Fruit fly (Drosophila melanogaster) whole organism: ENCODE results near the gene CG12171.

Source experiments
- CG8478 ChIP-seq: fragments of >200 bp; optimal IDR thresholded peaks from 2 replicates; lab custom pipeline; 2018; ENCODE audit warnings: inconsistent platforms
- Dll ChIP-seq: fragments of >200 bp; optimal IDR thresholded peaks from 2 replicates; lab custom pipeline; 2017
- EcR ChIP-seq, 2 experiments: fragments of >200 bp; optimal IDR thresholded peaks; 2 replicates each; lab custom pipeline; 2017; ENCODE audit warnings: missing biosample characterization in 2 of 2, missing genetic modification characterization in 2 of 2, missing genetic modification reagents in 2 of 2
- pan ChIP-seq: fragments of >200 bp; optimal IDR thresholded peaks from 2 replicates; lab custom pipeline; 2017
- psq ChIP-seq: fragments of >200 bp; optimal IDR thresholded peaks from 2 replicates; lab custom pipeline; 2017

DNA sequence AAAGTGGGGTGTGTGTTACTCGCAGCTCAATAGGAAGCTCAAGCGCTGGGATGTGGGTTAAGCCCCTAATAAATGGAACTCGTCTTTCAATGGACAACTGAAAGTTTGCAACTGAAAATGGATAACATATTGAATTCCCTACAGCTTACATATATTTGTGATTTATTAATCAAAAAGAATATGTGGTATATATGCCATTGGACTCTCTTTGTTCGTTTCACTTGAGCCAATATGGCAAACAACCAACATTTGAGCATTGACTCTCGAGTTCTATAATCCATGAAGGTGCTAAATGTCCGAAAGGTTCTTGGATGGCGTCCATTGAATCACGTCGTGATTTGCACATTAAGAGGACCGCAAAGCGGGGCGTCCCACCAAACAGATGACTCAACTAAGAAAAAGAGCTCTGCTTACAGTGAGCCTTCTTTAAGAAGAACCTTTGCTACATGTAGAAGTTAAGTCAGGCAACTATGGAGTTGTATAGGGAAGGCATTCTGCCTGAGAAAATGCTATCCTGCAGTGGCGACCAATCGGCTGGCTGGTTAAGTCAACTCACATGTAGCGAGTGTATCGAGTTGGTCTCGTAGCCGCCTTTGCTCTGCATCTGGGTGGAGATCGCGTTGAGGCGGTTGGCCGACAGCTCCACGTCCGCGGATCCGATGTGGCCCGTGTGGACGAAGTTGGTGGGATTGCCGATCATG, 15.4 kb upstream of the CG12171 start:
- no peak for TF ChIP-seq EcR (GFP tag; optimal IDR thresholded peaks at IDR 0.05; lab: Kevin White, UChicago)
- no peak for TF ChIP-seq pan (lab: Kevin White, UChicago)
- no peak for TF ChIP-seq CG8478 (lab: Kevin White, UChicago)
- TF ChIP-seq Dll (lab: Kevin White, UChicago), result no peak
- no peak for TF ChIP-seq psq (lab: Kevin White, UChicago)
